Fruit fly (Drosophila melanogaster) whole organism, embryonic: ENCODE data around the gene bumpel.

Experiments used
- Ada2b ChIP-seq: fragments of 200-800 bp; sonication (Bioruptor generic); IDR thresholded peaks from 2 replicates; pipeline ENCODE4 v1.3.6; 2022; ENCODE audit warnings: missing biosample characterization, missing genetic modification characterization
- Asciz ChIP-seq: fragments of 200-800 bp; sonication (Bioruptor generic); optimal IDR thresholded peaks from 2 replicates; lab custom pipeline; 2017; ENCODE audit warnings: missing biosample characterization, mild to moderate bottlenecking, missing genetic modification characterization, missing genetic modification reagents
- CG10431 ChIP-seq: fragments of 200-800 bp; sonication (Bioruptor generic); optimal IDR thresholded peaks from 3 replicates; lab custom pipeline; 2018; ENCODE audit warnings: missing biosample characterization, mild to moderate bottlenecking, missing genetic modification characterization
- CG10543 ChIP-seq: fragments of 200-800 bp; sonication (Bioruptor generic); optimal IDR thresholded peaks from 3 replicates; lab custom pipeline; 2017; ENCODE audit warnings: missing biosample characterization, mild to moderate bottlenecking, missing genetic modification characterization, moderate library complexity
- CG12942 ChIP-seq: fragments of 200-800 bp; sonication (Bioruptor generic); optimal IDR thresholded peaks from 3 replicates; lab custom pipeline; 2016; ENCODE audit warnings: missing biosample characterization, missing genetic modification characterization
- CG13287 ChIP-seq: fragments of 200-800 bp; sonication (Bioruptor generic); IDR thresholded peaks from 2 replicates; pipeline ENCODE4 v1.3.6; 2022; ENCODE audit warnings: missing biosample characterization, missing genetic modification characterization; ENCODE audit not compliant: partially characterized antibody
- CG13424 ChIP-seq: fragments of 200-800 bp; sonication (Bioruptor generic); optimal IDR thresholded peaks from 2 replicates; lab custom pipeline; 2019; ENCODE audit warnings: missing biosample characterization, mild to moderate bottlenecking, missing genetic modification characterization, moderate library complexity
- CG15011 ChIP-seq: fragments of 200-800 bp; sonication (Bioruptor generic); optimal IDR thresholded peaks from 3 replicates; lab custom pipeline; 2018; ENCODE audit warnings: missing biosample characterization, mild to moderate bottlenecking, missing genetic modification characterization
- CG1603 ChIP-seq: fragments of 200-800 bp; sonication (Bioruptor generic); optimal IDR thresholded peaks from 2 replicates; lab custom pipeline; 2019; ENCODE audit warnings: missing biosample characterization, mild to moderate bottlenecking, missing genetic modification characterization, moderate library complexity
- CG17328 ChIP-seq: fragments of 200-800 bp; sonication (Bioruptor generic); IDR thresholded peaks from 2 replicates; pipeline ENCODE4 v1.3.6; 2022; ENCODE audit warnings: missing biosample characterization, missing genetic modification characterization
- CG1792 ChIP-seq: fragments of 200-800 bp; sonication (Bioruptor generic); optimal IDR thresholded peaks from 2 replicates; lab custom pipeline; 2016; ENCODE audit warnings: missing biosample characterization, missing genetic modification characterization
- CG30020 ChIP-seq: fragments of 200-800 bp; optimal IDR thresholded peaks from 2 replicates; lab custom pipeline; 2019; ENCODE audit warnings: missing biosample characterization, mild to moderate bottlenecking, missing genetic modification characterization, moderate library complexity
- CG6175 ChIP-seq: fragments of 200-800 bp; sonication (Bioruptor generic); IDR thresholded peaks from 3 replicates; pipeline ENCODE4 v1.3.6; 2022; ENCODE audit warnings: missing biosample characterization, missing genetic modification characterization
- CG6854 ChIP-seq: fragments of 200-800 bp; sonication (Bioruptor generic); optimal IDR thresholded peaks from 3 replicates; lab custom pipeline; 2017; ENCODE audit warnings: missing biosample characterization, mild to moderate bottlenecking, missing genetic modification characterization
- CG7271 ChIP-seq: fragments of 200-800 bp; sonication (Bioruptor generic); optimal IDR thresholded peaks from 2 replicates; lab custom pipeline; 2018; ENCODE audit warnings: missing biosample characterization, mild to moderate bottlenecking, missing genetic modification characterization, moderate library complexity
- CG8924 ChIP-seq: fragments of 200-800 bp; optimal IDR thresholded peaks from 3 replicates; lab custom pipeline; 2019; ENCODE audit warnings: missing biosample characterization, mild to moderate bottlenecking, missing genetic modification characterization, moderate library complexity
- CG9797 ChIP-seq: fragments of 200-800 bp; sonication (Bioruptor generic); optimal IDR thresholded peaks from 3 replicates; lab custom pipeline; 2018; ENCODE audit warnings: missing biosample characterization, mild to moderate bottlenecking, missing genetic modification characterization
- CG9876 ChIP-seq: fragments of 200-800 bp; sonication (Bioruptor generic); optimal IDR thresholded peaks from 2 replicates; lab custom pipeline; 2016; ENCODE audit warnings: missing biosample characterization, missing genetic modification characterization
- CG9932 ChIP-seq: fragments of 200-800 bp; sonication (Bioruptor generic); IDR thresholded peaks from 2 replicates; pipeline ENCODE4 v1.3.6; 2022; ENCODE audit warnings: missing biosample characterization, missing genetic modification characterization
- CTCF ChIP-seq: fragments of 200-800 bp; sonication (Bioruptor generic); optimal IDR thresholded peaks from 2 replicates; lab custom pipeline; 2017; ENCODE audit warnings: missing biosample characterization, mild to moderate bottlenecking, missing genetic modification characterization, moderate library complexity
- D19A ChIP-seq: fragments of 200-800 bp; optimal IDR thresholded peaks from 3 replicates; lab custom pipeline; 2019; ENCODE audit warnings: missing biosample characterization, mild to moderate bottlenecking, missing genetic modification characterization, moderate library complexity
- Dref ChIP-seq: fragments of 200-800 bp; sonication (Bioruptor generic); IDR thresholded peaks from 2 replicates; pipeline ENCODE4 v1.3.6; 2022; ENCODE audit warnings: missing biosample characterization, missing genetic modification characterization
- Elba2 ChIP-seq: fragments of 200-800 bp; sonication (Bioruptor generic); optimal IDR thresholded peaks from 3 replicates; lab custom pipeline; 2016; ENCODE audit warnings: missing biosample characterization, missing genetic modification characterization
- Lpt ChIP-seq: fragments of >200 bp; optimal IDR thresholded peaks from 2 replicates; lab custom pipeline; 2018; ENCODE audit warnings: missing biosample characterization, missing genetic modification characterization
- Poxn ChIP-seq: fragments of 200-800 bp; sonication (Bioruptor generic); IDR thresholded peaks from 2 replicates; pipeline ENCODE4 v1.3.6; 2022; ENCODE audit warnings: missing biosample characterization, missing genetic modification characterization
- Ravus ChIP-seq: fragments of 200-800 bp; sonication (Bioruptor generic); IDR thresholded peaks from 2 replicates; pipeline ENCODE4 v1.3.6; 2022; ENCODE audit warnings: missing biosample characterization, missing genetic modification characterization
- Usf ChIP-seq: fragments of 200-800 bp; sonication (Bioruptor generic); optimal IDR thresholded peaks from 2 replicates; lab custom pipeline; 2017; ENCODE audit warnings: missing genotype, missing biosample characterization, missing genetic modification characterization
- al ChIP-seq: fragments of 200-800 bp; sonication (Bioruptor generic); IDR thresholded peaks from 2 replicates; pipeline ENCODE4 v1.3.6; 2022; ENCODE audit warnings: missing biosample characterization, missing genetic modification characterization
- ato ChIP-seq: fragments of 200-800 bp; sonication (Bioruptor generic); IDR thresholded peaks from 2 replicates; pipeline ENCODE4 v1.3.6; 2022; ENCODE audit warnings: missing biosample characterization, missing genetic modification characterization; ENCODE audit not compliant: partially characterized antibody
- ci ChIP-seq: fragments of 200-800 bp; sonication (Bioruptor generic); IDR thresholded peaks from 3 replicates; pipeline ENCODE4 v1.3.6; 2022; ENCODE audit warnings: missing biosample characterization, missing genetic modification characterization
- disco-r ChIP-seq: fragments of 200-800 bp; sonication (Bioruptor generic); optimal IDR thresholded peaks from 2 replicates; lab custom pipeline; 2016; ENCODE audit warnings: missing biosample characterization, missing genetic modification characterization
- dm ChIP-seq: fragments of 200-800 bp; sonication (Bioruptor generic); optimal IDR thresholded peaks from 3 replicates; lab custom pipeline; 2016; ENCODE audit warnings: missing biosample characterization, missing genetic modification characterization
- gem ChIP-seq: fragments of 200-800 bp; sonication (Bioruptor generic); optimal IDR thresholded peaks from 2 replicates; lab custom pipeline; 2019; ENCODE audit warnings: missing biosample characterization, mild to moderate bottlenecking, missing genetic modification characterization, moderate library complexity
- h ChIP-seq: fragments of >200 bp; optimal IDR thresholded peaks from 2 replicates; lab custom pipeline; 2017
- hkb ChIP-seq, 2 experiments: fragments of 200-800 bp in 1 of 2; fragments of >200 bp in 1 of 2; sonication (Bioruptor generic) in 1 of 2; IDR thresholded peaks in 1 of 2; optimal IDR thresholded peaks in 1 of 2; 2 replicates each; pipeline versions ENCODE4 v1.3.6 to Lab custom; 2017 to 2022; ENCODE audit warnings: missing biosample characterization in 1 of 2, missing genetic modification characterization in 1 of 2
- jing ChIP-seq: fragments of 200-800 bp; sonication (Bioruptor generic); optimal IDR thresholded peaks from 2 replicates; lab custom pipeline; 2018; ENCODE audit warnings: missing biosample characterization, mild to moderate bottlenecking, missing genetic modification characterization
- knrl ChIP-seq: fragments of 200-800 bp; sonication (Bioruptor generic); IDR thresholded peaks from 3 replicates; pipeline ENCODE4 v1.3.6; 2022; ENCODE audit warnings: missing biosample characterization, missing genetic modification characterization; ENCODE audit not compliant: partially characterized antibody
- mam ChIP-seq: fragments of 200-800 bp; sonication (Bioruptor generic); optimal IDR thresholded peaks from 3 replicates; lab custom pipeline; 2016; ENCODE audit warnings: missing biosample characterization, missing genetic modification characterization
- oc ChIP-seq: fragments of 200-800 bp; sonication (Bioruptor generic); optimal IDR thresholded peaks from 2 replicates; lab custom pipeline; 2018; ENCODE audit warnings: missing biosample characterization, mild to moderate bottlenecking, missing genetic modification characterization, moderate library complexity
- pfk ChIP-seq: fragments of 200-800 bp; sonication (Bioruptor generic); optimal IDR thresholded peaks from 2 replicates; lab custom pipeline; 2018; ENCODE audit warnings: missing biosample characterization, mild to moderate bottlenecking, missing genetic modification characterization, moderate library complexity
- pnt ChIP-seq: fragments of 200-800 bp; sonication (Bioruptor generic); optimal IDR thresholded peaks from 3 replicates; lab custom pipeline; 2016; ENCODE audit warnings: missing biosample characterization, missing genetic modification characterization
- prd ChIP-seq, 3 experiments: fragments of >200 bp in 2 of 3; fragments of 200-800 bp in 1 of 3; sonication (Bioruptor generic) in 1 of 3; optimal IDR thresholded peaks in 2 of 3; IDR thresholded peaks in 1 of 3; 2 replicates in 2 of 3; 3 replicates in 1 of 3; pipeline versions ENCODE4 v1.3.6 to Lab custom; 2017 to 2022; ENCODE audit warnings: missing biosample characterization in 1 of 3, missing genetic modification characterization in 1 of 3
- psq ChIP-seq: fragments of 200-800 bp; sonication (Bioruptor generic); optimal IDR thresholded peaks from 2 replicates; lab custom pipeline; 2017; ENCODE audit warnings: missing biosample characterization, missing genetic modification characterization
- salm ChIP-seq: fragments of 200-800 bp; sonication (Bioruptor generic); optimal IDR thresholded peaks from 2 replicates; lab custom pipeline; 2018; ENCODE audit warnings: missing biosample characterization, mild to moderate bottlenecking, missing genetic modification characterization
- sisA ChIP-seq: fragments of 200-800 bp; sonication (Bioruptor generic); IDR thresholded peaks from 2 replicates; pipeline ENCODE4 v1.3.6; 2022; ENCODE audit warnings: missing biosample characterization, missing genetic modification characterization
- slou ChIP-seq: fragments of 200-800 bp; sonication (Bioruptor generic); optimal IDR thresholded peaks from 3 replicates; lab custom pipeline; 2016; ENCODE audit warnings: missing biosample characterization, missing genetic modification characterization
- tgo ChIP-seq: fragments of 200-800 bp; sonication (Bioruptor generic); IDR thresholded peaks from 3 replicates; pipeline ENCODE4 v1.3.6; 2022; ENCODE audit warnings: missing biosample characterization, missing genetic modification characterization
- twi ChIP-seq: fragments of 200-800 bp; optimal IDR thresholded peaks from 2 replicates; lab custom pipeline; 2019; ENCODE audit warnings: missing biosample characterization, mild to moderate bottlenecking, missing genetic modification characterization, moderate library complexity
- unc-4 ChIP-seq: fragments of 200-800 bp; sonication (Bioruptor generic); IDR thresholded peaks from 2 replicates; pipeline ENCODE4 v1.3.6; 2022; ENCODE audit warnings: missing biosample characterization, missing genetic modification characterization; ENCODE audit not compliant: partially characterized antibody
- vnd ChIP-seq: fragments of 200-800 bp; sonication (Bioruptor generic); IDR thresholded peaks from 3 replicates; pipeline ENCODE4 v1.3.6; 2022; ENCODE audit warnings: missing biosample characterization, missing genetic modification characterization; ENCODE audit not compliant: partially characterized antibody
- yki ChIP-seq: fragments of >200 bp; optimal IDR thresholded peaks from 3 replicates; lab custom pipeline; 2018

bumpel gene

DNA sequence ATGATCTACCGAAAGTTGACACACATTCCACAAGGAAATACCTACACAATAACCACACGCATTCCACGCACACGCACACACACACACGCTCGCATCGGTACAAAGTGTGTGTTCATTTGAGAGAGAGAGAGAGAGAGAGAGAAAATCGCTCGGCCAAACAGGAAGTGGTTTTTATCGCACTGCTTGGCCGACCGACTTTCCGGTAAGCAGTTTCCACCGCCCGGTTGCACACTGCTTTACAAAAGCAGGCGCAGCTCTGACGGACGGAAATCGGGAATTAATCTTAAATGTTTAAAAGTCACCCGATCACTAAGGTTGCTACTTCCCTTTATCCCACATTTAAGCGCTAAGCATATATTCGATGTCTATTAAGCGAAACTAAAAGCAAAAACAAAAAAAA lies 25.7 kb downstream of the bumpel start (continued):
- TF ChIP-seq CG12942 (GFP tag; lab: Kevin White, UChicago) (peak; percentile 21), CG13287 (GFP tag; lab: Robert Waterston, UW) (no peak), twi (tag; lab: Kevin White, UChicago) (no peak), dm (GFP tag; lab: Kevin White, UChicago) (peak; percentile 50), gem (tag; lab: Kevin White, UChicago) (peak; percentile 48), CG10543 (GFP tag; lab: Kevin White, UChicago) (no peak), salm (tag; lab: Kevin White, UChicago) (no peak), CG6854 (GFP tag; lab: Kevin White, UChicago) (peak; percentile 56), oc (tag; lab: Kevin White, UChicago) (no peak), CG15011 (GFP tag; lab: Kevin White, UChicago) (peak; percentile 42), Ada2b (GFP tag; lab: Robert Waterston, UW) (peak; percentile 27; the same call in 1 of the 2 replicates), sisA (GFP tag; lab: Robert Waterston, UW) (no peak), CG9876 (GFP tag; lab: Kevin White, UChicago) (peak; percentile 69), CTCF (GFP tag; lab: Kevin White, UChicago) (peak; percentile 47), ato (GFP tag; lab: Robert Waterston, UW) (no peak), jing (GFP tag; lab: Kevin White, UChicago) (peak; percentile 42), mam (GFP tag; lab: Kevin White, UChicago) (no peak), CG17328 (peak; percentile 82), slou (peak; percentile 36), D19A (no peak), Usf (GFP tag; lab: Kevin White, UChicago) (peak; percentile 42), Elba2 (GFP tag; lab: Kevin White, UChicago) (peak; percentile 62), CG8924 (tag; lab: Kevin White, UChicago) (peak; percentile 39), pnt (GFP tag; lab: Kevin White, UChicago) (no peak), CG10431 (GFP tag; lab: Kevin White, UChicago) (peak; percentile 72), CG7271 (tag; lab: Kevin White, UChicago) (peak; percentile 98), Poxn (GFP tag; lab: Robert Waterston, UW) (no peak), unc-4 (GFP tag; lab: Robert Waterston, UW) (no peak), al (GFP tag; lab: Robert Waterston, UW) (no peak), Ravus (GFP tag; lab: Robert Waterston, UW) (no peak), Lpt (GFP tag; lab: Kevin White, UChicago) (no peak), CG1792 (GFP tag; lab: Kevin White, UChicago) (no peak), CG6175 (GFP tag; lab: Robert Waterston, UW) (no peak), knrl (GFP tag; lab: Robert Waterston, UW) (no peak), ci (GFP tag; lab: Robert Waterston, UW) (peak; percentile 92), CG9932 (GFP tag; lab: Robert Waterston, UW) (0 out of 2 replicates have a peak, but pooled peaks have one; percentile 28), prd (optimal IDR thresholded peaks at IDR 0.05; lab: Kevin White, UChicago) (no peak), prd (GFP tag; IDR thresholded peaks at IDR 0.05; lab: Robert Waterston, UW) (peak; percentile 76; the same call in 2 of the 3 replicates), CG9797 (no peak), vnd (GFP tag; lab: Robert Waterston, UW) (no peak), yki (lab: Kevin White, UChicago) (no peak), pfk (GFP tag; lab: Kevin White, UChicago) (peak; percentile 41), psq (no peak), tgo (peak; percentile 37; the same call in 1 of the 3 replicates), hkb (optimal IDR thresholded peaks at IDR 0.05; lab: Kevin White, UChicago) (no peak), hkb (GFP tag; IDR thresholded peaks at IDR 0.05; lab: Robert Waterston, UW) (no peak; the same call in 1 of the 2 replicates), Dref (GFP tag; lab: Robert Waterston, UW) (no peak), Asciz (GFP tag; lab: Kevin White, UChicago) (peak; percentile 65), CG30020 (tag; lab: Kevin White, UChicago) (no peak), CG13424 (tag; lab: Kevin White, UChicago) (no peak), CG1603 (peak; percentile 88), h (lab: Kevin White, UChicago) (no peak), disco-r (GFP tag; lab: Kevin White, UChicago) (peak; percentile 41)
